Fruit fly (Drosophila melanogaster): Measurements from ENCODE around the gene CG11370.

DNA sequence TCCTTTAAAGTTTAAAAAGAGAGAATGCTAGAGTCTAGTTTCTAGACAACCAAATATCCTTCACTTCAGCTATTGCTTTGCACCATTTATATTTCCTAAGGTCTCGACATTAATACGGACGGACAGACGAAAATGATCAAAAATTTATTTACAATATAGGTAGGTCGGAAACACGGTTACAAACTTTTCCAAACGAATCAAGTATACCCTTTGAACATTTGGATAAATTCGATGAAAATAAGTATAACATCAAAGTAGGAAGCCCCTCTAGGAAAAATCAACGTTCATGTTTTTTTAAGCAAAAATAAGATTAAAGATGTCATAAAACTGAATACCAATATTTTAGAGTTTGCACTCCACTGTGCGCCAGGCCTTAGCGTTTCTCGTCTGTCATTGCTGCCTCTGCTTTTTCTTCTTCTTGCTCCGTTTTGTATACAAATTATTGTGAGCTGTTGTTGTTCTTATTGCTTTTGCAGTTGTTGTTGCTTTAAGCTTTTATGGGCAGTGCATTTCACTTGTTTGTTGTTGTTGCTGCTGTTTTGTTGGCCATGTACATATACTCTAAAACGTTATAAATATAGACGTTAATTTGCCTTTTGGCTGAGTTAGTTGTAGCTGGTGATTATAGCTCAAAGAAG, 31.1 kb downstream of the CG11370 start:
- TF ChIP-seq CG8478 (optimal IDR thresholded peaks at IDR 0.05) (no peak), CTCF (optimal IDR thresholded peaks at IDR 0.05) (no peak)
